Worm (Caenorhabditis elegans) whole organism, young adult: Measurements from ENCODE around the gene sra-7.

Source experiments
- B0019.2 ChIP-seq: fragments of 200-800 bp; sonication (Bioruptor generic); conservative IDR thresholded peaks from 2 replicates; pipeline ENCODE4 v1.3.6; 2022; ENCODE audit warnings: missing genetic modification reagents, missing genetic modification characterization, missing compliant biosample characterization
- B0261.1 ChIP-seq: sonication (generic microtip); optimal IDR thresholded peaks from 2 replicates; lab custom pipeline; 2016; ENCODE audit warnings: mild to moderate bottlenecking, missing genetic modification characterization, moderate library complexity, missing compliant biosample characterization
- C06A6.2 ChIP-seq: fragments of 200-800 bp; sonication (Bioruptor generic); conservative IDR thresholded peaks from 2 replicates; pipeline ENCODE4 v1.3.6; 2022; ENCODE audit warnings: missing genetic modification characterization, missing compliant biosample characterization
- C17E4.6 ChIP-seq: fragments of 200-800 bp; sonication (Bioruptor generic); IDR thresholded peaks from 2 replicates; pipeline ENCODE4 v1.3.6; 2022; ENCODE audit warnings: missing genetic modification reagents, missing genetic modification characterization, missing compliant biosample characterization
- F33H1.4 ChIP-seq: fragments of 200-800 bp; sonication (Bioruptor generic); IDR thresholded peaks from 2 replicates; pipeline ENCODE4 v1.3.6; 2022; ENCODE audit warnings: missing genetic modification reagents, missing genetic modification characterization, missing compliant biosample characterization
- F37B4.10 ChIP-seq: fragments of 200-800 bp; sonication (Bioruptor generic); IDR thresholded peaks from 2 replicates; pipeline ENCODE4 v1.3.6; 2022; ENCODE audit warnings: missing genetic modification characterization, missing compliant biosample characterization
- F49E8.2 ChIP-seq: sonication (generic microtip); optimal IDR thresholded peaks from 3 replicates; lab custom pipeline; 2017; ENCODE audit warnings: missing genetic modification characterization, mild to moderate bottlenecking, missing compliant biosample characterization, antibody characterized with exemption, moderate library complexity; ENCODE audit not compliant: insufficient read depth
- Y67H2A.10 ChIP-seq: fragments of 200-800 bp; sonication (Bioruptor generic); conservative IDR thresholded peaks from 2 replicates; pipeline ENCODE4 v1.3.6; 2022; ENCODE audit warnings: missing genetic modification reagents, missing genetic modification characterization, missing compliant biosample characterization
- ZK185.1 ChIP-seq: sonication (generic microtip); optimal IDR thresholded peaks from 2 replicates; lab custom pipeline; 2016; ENCODE audit warnings: mild to moderate bottlenecking, missing genetic modification characterization, missing compliant biosample characterization; ENCODE audit not compliant: poor library complexity, severe bottlenecking
- ama-1 ChIP-seq, 3 experiments: fragments of 150-350 bp in 1 of 3; sonication (generic microtip) in 2 of 3; optimal IDR thresholded peaks; 2 replicates each; lab custom pipeline; 2014 to 2018; ENCODE audit warnings: missing biosample characterization in 2 of 3, missing genetic modification characterization in 2 of 3, missing genetic modification reagents in 2 of 3
- aptf-3 ChIP-seq: fragments of 200-800 bp; sonication (Bioruptor generic); IDR thresholded peaks from 2 replicates; pipeline ENCODE4 v1.3.6; 2022; ENCODE audit warnings: missing genetic modification characterization, missing compliant biosample characterization
- ccch-3 ChIP-seq: fragments of 200-800 bp; sonication (Bioruptor generic); optimal IDR thresholded peaks from 2 replicates; lab custom pipeline; 2018; ENCODE audit warnings: mild to moderate bottlenecking, missing genetic modification characterization, missing compliant biosample characterization
- cebp-1 ChIP-seq, 2 experiments: fragments of 200-800 bp in 1 of 2; sonication (Bioruptor generic) in 1 of 2; sonication (generic microtip) in 1 of 2; IDR thresholded peaks in 1 of 2; optimal IDR thresholded peaks in 1 of 2; 2 replicates each; pipeline versions ENCODE4 v1.3.6 to Lab custom; 2017 to 2022; ENCODE audit warnings: missing compliant biosample characterization in 2 of 2, missing genetic modification characterization in 2 of 2, mild to moderate bottlenecking in 1 of 2, missing genetic modification reagents in 1 of 2, moderate library complexity in 1 of 2
- ceh-27 ChIP-seq: fragments of 200-800 bp; sonication (Bioruptor generic); optimal IDR thresholded peaks from 2 replicates; lab custom pipeline; 2018; ENCODE audit warnings: mild to moderate bottlenecking, missing genetic modification characterization, moderate library complexity, missing compliant biosample characterization
- ceh-40 ChIP-seq: fragments of 200-800 bp; sonication (Bioruptor generic); IDR thresholded peaks from 2 replicates; pipeline ENCODE4 v1.3.6; 2022; ENCODE audit warnings: missing genetic modification characterization, missing compliant biosample characterization
- ceh-58 ChIP-seq: fragments of 200-800 bp; sonication (Bioruptor generic); IDR thresholded peaks from 2 replicates; pipeline ENCODE4 v1.3.6; 2022; ENCODE audit warnings: missing genetic modification characterization, missing compliant biosample characterization
- chd-7 ChIP-seq: sonication (generic microtip); optimal IDR thresholded peaks from 2 replicates; lab custom pipeline; 2016; ENCODE audit warnings: mild to moderate bottlenecking, missing genetic modification characterization, moderate library complexity, missing compliant biosample characterization
- die-1 ChIP-seq: sonication (generic microtip); optimal IDR thresholded peaks from 2 replicates; lab custom pipeline; 2016; ENCODE audit warnings: missing genotype, mild to moderate bottlenecking, missing genetic modification characterization, missing compliant biosample characterization
- dpff-1 ChIP-seq: sonication (generic microtip); optimal IDR thresholded peaks from 2 replicates; lab custom pipeline; 2017; ENCODE audit warnings: mild to moderate bottlenecking, missing genetic modification characterization, missing compliant biosample characterization
- egl-44 ChIP-seq: fragments of 200-800 bp; sonication (Bioruptor generic); IDR thresholded peaks from 2 replicates; pipeline ENCODE4 v1.3.6; 2022; ENCODE audit warnings: missing genetic modification reagents, missing genetic modification characterization, missing compliant biosample characterization
- ekl-4 ChIP-seq: fragments of 200-800 bp; sonication (Bioruptor generic); IDR thresholded peaks from 2 replicates; pipeline ENCODE4 v1.3.6; 2022; ENCODE audit warnings: missing genetic modification reagents, missing genetic modification characterization, missing compliant biosample characterization
- him-1 ChIP-seq: sonication (generic microtip); optimal IDR thresholded peaks from 2 replicates; lab custom pipeline; 2016; ENCODE audit warnings: missing genotype, missing genetic modification reagents, missing genetic modification characterization, missing compliant biosample characterization
- hlh-26 ChIP-seq: fragments of 200-800 bp; sonication (Bioruptor generic); conservative IDR thresholded peaks from 2 replicates; pipeline ENCODE4 v1.3.6; 2022; ENCODE audit warnings: missing genetic modification reagents, missing genetic modification characterization, missing compliant biosample characterization
- hmg-20 ChIP-seq: fragments of 200-800 bp; sonication (Bioruptor generic); IDR thresholded peaks from 2 replicates; pipeline ENCODE4 v1.3.6; 2022; ENCODE audit warnings: missing genetic modification reagents, missing genetic modification characterization, missing compliant biosample characterization
- let-607 ChIP-seq, 2 experiments: fragments of 200-800 bp in 1 of 2; sonication (Bioruptor generic) in 1 of 2; sonication (generic microtip) in 1 of 2; optimal IDR thresholded peaks; 2 replicates each; lab custom pipeline; 2016 to 2018; ENCODE audit warnings: mild to moderate bottlenecking in 2 of 2, missing compliant biosample characterization in 2 of 2, missing genetic modification characterization in 2 of 2, moderate library complexity in 2 of 2, missing genotype in 1 of 2
- lin-54 ChIP-seq: fragments of 200-800 bp; sonication (Bioruptor generic); optimal IDR thresholded peaks from 2 replicates; lab custom pipeline; 2018; ENCODE audit warnings: mild to moderate bottlenecking, missing genetic modification characterization, missing compliant biosample characterization
- lir-1 ChIP-seq: fragments of 200-800 bp; sonication (Bioruptor generic); conservative IDR thresholded peaks from 2 replicates; pipeline ENCODE4 v1.3.6; 2022; ENCODE audit warnings: missing genetic modification reagents, missing genetic modification characterization, missing compliant biosample characterization
- madf-10 ChIP-seq: sonication (generic microtip); optimal IDR thresholded peaks from 2 replicates; lab custom pipeline; 2016; ENCODE audit warnings: mild to moderate bottlenecking, missing genetic modification characterization, missing compliant biosample characterization
- madf-6 ChIP-seq: fragments of 200-800 bp; sonication (Bioruptor generic); IDR thresholded peaks from 2 replicates; pipeline ENCODE4 v1.3.6; 2022; ENCODE audit warnings: missing genetic modification reagents, missing genetic modification characterization, missing compliant biosample characterization
- madf-8 ChIP-seq: fragments of 200-800 bp; sonication (Bioruptor generic); conservative IDR thresholded peaks from 2 replicates; pipeline ENCODE4 v1.3.6; 2022; ENCODE audit warnings: missing genetic modification reagents, missing genetic modification characterization, missing compliant biosample characterization
- mel-28 ChIP-seq: sonication (generic microtip); optimal IDR thresholded peaks from 2 replicates; lab custom pipeline; 2016; ENCODE audit warnings: borderline replicate concordance, mild to moderate bottlenecking, missing genetic modification characterization, missing compliant biosample characterization
- mxl-1 ChIP-seq: sonication (generic microtip); optimal IDR thresholded peaks from 2 replicates; lab custom pipeline; 2016; ENCODE audit warnings: missing genetic modification characterization, missing compliant biosample characterization
- nhr-120 ChIP-seq: fragments of 200-800 bp; sonication (Bioruptor generic); IDR thresholded peaks from 2 replicates; pipeline ENCODE4 v1.3.6; 2022; ENCODE audit warnings: missing genetic modification characterization, missing compliant biosample characterization
- nhr-27 ChIP-seq: fragments of 200-800 bp; sonication (Bioruptor generic); optimal IDR thresholded peaks from 2 replicates; lab custom pipeline; 2018; ENCODE audit warnings: mild to moderate bottlenecking, missing genetic modification characterization, moderate library complexity, missing compliant biosample characterization
- nhr-90 ChIP-seq: sonication (generic microtip); optimal IDR thresholded peaks from 2 replicates; lab custom pipeline; 2016; ENCODE audit warnings: missing genotype, mild to moderate bottlenecking, missing genetic modification characterization, missing compliant biosample characterization
- rec-8 ChIP-seq, 2 experiments: sonication (generic microtip); optimal IDR thresholded peaks; 2 replicates each; lab custom pipeline; 2016; ENCODE audit warnings: mild to moderate bottlenecking in 2 of 2, missing genetic modification characterization in 2 of 2, missing genetic modification reagents in 2 of 2, missing genotype in 2 of 2, missing biosample characterization in 1 of 2, missing compliant biosample characterization in 1 of 2, moderate library complexity in 1 of 2
- rpc-1 ChIP-seq, 2 experiments: fragments of 150-350 bp in 1 of 2; sonication (generic microtip) in 1 of 2; optimal IDR thresholded peaks; 2 replicates each; lab custom pipeline; 2014 to 2018; ENCODE audit warnings: missing biosample characterization in 1 of 2, missing genetic modification characterization in 1 of 2, missing genetic modification reagents in 1 of 2, missing genotype in 1 of 2
- sdz-38 ChIP-seq: sonication (generic microtip); optimal IDR thresholded peaks from 2 replicates; lab custom pipeline; 2016; ENCODE audit warnings: missing genotype, missing genetic modification characterization, missing compliant biosample characterization
- unc-130 ChIP-seq: sonication (generic microtip); optimal IDR thresholded peaks from 2 replicates; lab custom pipeline; 2016; ENCODE audit warnings: missing genetic modification reagents, missing genetic modification characterization, missing compliant biosample characterization
- xnd-1 ChIP-seq: sonication (generic microtip); optimal IDR thresholded peaks from 2 replicates; lab custom pipeline; 2016; ENCODE audit warnings: missing genotype, missing genetic modification reagents, missing genetic modification characterization, missing compliant biosample characterization
- zfh-2 ChIP-seq: fragments of 200-800 bp; sonication (Bioruptor generic); conservative IDR thresholded peaks from 2 replicates; pipeline ENCODE4 v1.3.6; 2022; ENCODE audit warnings: missing genetic modification reagents, missing genetic modification characterization, missing compliant biosample characterization
- ztf-18 ChIP-seq: sonication (generic microtip); optimal IDR thresholded peaks from 2 replicates; lab custom pipeline; 2016; ENCODE audit warnings: missing genotype, mild to moderate bottlenecking, missing genetic modification characterization, missing compliant biosample characterization
- ztf-22 ChIP-seq: fragments of 200-800 bp; sonication (Bioruptor generic); optimal IDR thresholded peaks from 2 replicates; lab custom pipeline; 2018; ENCODE audit warnings: mild to moderate bottlenecking, missing genetic modification characterization, moderate library complexity, missing compliant biosample characterization
- ztf-28 ChIP-seq: fragments of 200-800 bp; sonication (Bioruptor generic); IDR thresholded peaks from 2 replicates; pipeline ENCODE4 v1.3.6; 2022; ENCODE audit warnings: missing genetic modification reagents, missing genetic modification characterization, missing compliant biosample characterization

Gene sra-7

ce11 chrII:9566045-9566444, 21.6 kb downstream of the sra-7 start (continued):
- no peak for TF ChIP-seq B0019.2 (GFP tag; lab: Robert Waterston, UW)
- no peak for TF ChIP-seq dpff-1 (tag; lab: Kevin White, UChicago)
- TF ChIP-seq hlh-26, result no peak
- TF ChIP-seq C06A6.2 (GFP tag; lab: Robert Waterston, UW), result 0 out of 2 replicates have a peak, but pooled peaks have one; percentile 17
- no peak for TF ChIP-seq hmg-20
- peak; percentile 80 for TF ChIP-seq chd-7
- TF ChIP-seq C17E4.6 (GFP tag; lab: Robert Waterston, UW), result peak; percentile 49; the same call in 1 of the 2 replicates
- peak; percentile 93 for TF ChIP-seq B0261.1 (tag; lab: Kevin White, UChicago)
- TF ChIP-seq nhr-120 (GFP tag; lab: Robert Waterston, UW), result 0 out of 2 replicates have a peak, but pooled peaks have one; percentile 81
- TF ChIP-seq egl-44 (GFP tag; lab: Robert Waterston, UW), result peak; percentile 79
- TF ChIP-seq ztf-22, result no peak
- 0 out of 2 replicates have a peak, but pooled peaks have one; percentile 62 for TF ChIP-seq ekl-4 (GFP tag; lab: Robert Waterston, UW)
- TF ChIP-seq ccch-3 (GFP tag; lab: Kevin White, UChicago), result no peak
- TF ChIP-seq zfh-2 (GFP tag; lab: Robert Waterston, UW), result no peak
- TF ChIP-seq ceh-58 (GFP tag; lab: Robert Waterston, UW), result 0 out of 2 replicates have a peak, but pooled peaks have one; percentile 67
- peak; percentile 46; the same call in 1 of the 2 replicates for TF ChIP-seq F33H1.4
- TF ChIP-seq ceh-27 (GFP tag; lab: Kevin White, UChicago), result peak; percentile 79
- TF ChIP-seq ama-1 (optimal IDR thresholded peaks at IDR 0.05; lab: Kevin White, UChicago), result no peak
- peak in 1 of 2 experiments; percentile 85 for TF ChIP-seq ama-1 (GFP tag; optimal IDR thresholded peaks at IDR 0.05; lab: Kevin White, UChicago)
- TF ChIP-seq ztf-18 (tag; lab: Kevin White, UChicago), result peak; percentile 72
- TF ChIP-seq cebp-1 (GFP tag; IDR thresholded peaks at IDR 0.05; lab: Robert Waterston, UW), result no peak
- peak; percentile 73 for TF ChIP-seq cebp-1 (tag; optimal IDR thresholded peaks at IDR 0.05; lab: Kevin White, UChicago)
- TF ChIP-seq rpc-1 (optimal IDR thresholded peaks at IDR 0.05; lab: Kevin White, UChicago), result peak; percentile 83
- peak; percentile 95 for TF ChIP-seq rpc-1 (tag; optimal IDR thresholded peaks at IDR 0.05; lab: Kevin White, UChicago)
- 0 out of 2 replicates have a peak, but pooled peaks have one; percentile 32 for TF ChIP-seq madf-8
- TF ChIP-seq Y67H2A.10 (GFP tag; lab: Robert Waterston, UW), result peak; percentile 46; the same call in 1 of the 2 replicates
- no peak for TF ChIP-seq lir-1 (GFP tag; lab: Robert Waterston, UW)
- no peak for TF ChIP-seq ceh-40 (GFP tag; lab: Robert Waterston, UW)
- TF ChIP-seq nhr-90 (tag; lab: Kevin White, UChicago), result peak; percentile 90
- peak; percentile 21 for TF ChIP-seq mel-28 (tag; lab: Kevin White, UChicago)
- TF ChIP-seq die-1, result peak; percentile 90
- TF ChIP-seq him-1, result peak; percentile 98
- peak; percentile 56 for TF ChIP-seq ZK185.1
- TF ChIP-seq lin-54 (GFP tag; lab: Kevin White, UChicago), result peak; percentile 48
- TF ChIP-seq xnd-1 (tag; lab: Kevin White, UChicago), result no peak
- peak; percentile 53 for TF ChIP-seq madf-10
- peak; percentile 90 for TF ChIP-seq mxl-1 (tag; lab: Kevin White, UChicago)
- no peak for TF ChIP-seq sdz-38 (tag; lab: Kevin White, UChicago)
- peak; percentile 45 for TF ChIP-seq F49E8.2 (tag; lab: Kevin White, UChicago)
- TF ChIP-seq madf-6, result peak; percentile 65
- peak in 1 of 2 experiments; percentile 48 for TF ChIP-seq let-607 (tag; optimal IDR thresholded peaks at IDR 0.05; lab: Kevin White, UChicago)
- no peak for TF ChIP-seq aptf-3 (GFP tag; lab: Robert Waterston, UW)
- peak; percentile 49 for TF ChIP-seq unc-130 (GFP tag; lab: Kevin White, UChicago)
- TF ChIP-seq nhr-27 (tag; lab: Kevin White, UChicago), result no peak
- 0 out of 2 replicates have a peak, but pooled peaks have one; percentile 35 for TF ChIP-seq F37B4.10 (GFP tag; lab: Robert Waterston, UW)
- 0 out of 2 replicates have a peak, but pooled peaks have one; percentile 58 for TF ChIP-seq ztf-28 (GFP tag; lab: Robert Waterston, UW)
- peak; percentile 64 to 90 for TF ChIP-seq rec-8 (tag; optimal IDR thresholded peaks at IDR 0.05; lab: Kevin White, UChicago)
- TF ChIP-seq, all 124 proteins: peak for 80
